Fruit fly (Drosophila melanogaster) whole organism, embryonic: Measurements from ENCODE around the gene IA-2.

Experiments used
- ATbp ChIP-seq: fragments of 200-800 bp; sonication (Bioruptor generic); optimal IDR thresholded peaks from 2 replicates; lab custom pipeline; 2017; ENCODE audit warnings: missing biosample characterization, mild to moderate bottlenecking, missing genetic modification characterization, missing genetic modification reagents
- CG10267 ChIP-seq: fragments of 200-800 bp; sonication (Bioruptor generic); optimal IDR thresholded peaks from 2 replicates; lab custom pipeline; 2018; ENCODE audit warnings: missing biosample characterization, mild to moderate bottlenecking, missing genetic modification characterization, moderate library complexity
- CG10462 ChIP-seq: fragments of 200-800 bp; sonication (Bioruptor generic); optimal IDR thresholded peaks from 2 replicates; lab custom pipeline; 2016; ENCODE audit warnings: missing biosample characterization, missing genetic modification characterization
- CG12942 ChIP-seq: fragments of 200-800 bp; sonication (Bioruptor generic); optimal IDR thresholded peaks from 3 replicates; lab custom pipeline; 2016; ENCODE audit warnings: missing biosample characterization, missing genetic modification characterization
- CG13287 ChIP-seq: fragments of 200-800 bp; sonication (Bioruptor generic); IDR thresholded peaks from 2 replicates; pipeline ENCODE4 v1.3.6; 2022; ENCODE audit warnings: missing biosample characterization, missing genetic modification characterization; ENCODE audit not compliant: partially characterized antibody
- CG13624 ChIP-seq: fragments of 200-800 bp; sonication (Bioruptor generic); optimal IDR thresholded peaks from 2 replicates; lab custom pipeline; 2016; ENCODE audit warnings: missing biosample characterization, missing genetic modification characterization
- CG15514 ChIP-seq: fragments of 200-800 bp; sonication (Bioruptor generic); optimal IDR thresholded peaks from 3 replicates; lab custom pipeline; 2017; ENCODE audit warnings: missing biosample characterization, missing genetic modification characterization, mild to moderate bottlenecking, moderate library complexity, missing genetic modification reagents
- CG15696 ChIP-seq: fragments of 200-800 bp; sonication (Bioruptor generic); optimal IDR thresholded peaks from 2 replicates; lab custom pipeline; 2019; ENCODE audit warnings: missing biosample characterization, mild to moderate bottlenecking, missing genetic modification characterization, moderate library complexity
- CG17612 ChIP-seq: fragments of 200-800 bp; sonication (Bioruptor generic); IDR thresholded peaks from 2 replicates; pipeline ENCODE4 v1.3.6; 2022; ENCODE audit warnings: missing biosample characterization, missing genetic modification characterization
- CG18011 ChIP-seq: fragments of 200-800 bp; sonication (Bioruptor generic); optimal IDR thresholded peaks from 2 replicates; lab custom pipeline; 2017; ENCODE audit warnings: missing biosample characterization, missing genetic modification characterization, mild to moderate bottlenecking, moderate library complexity, missing genotype
- CG18599 ChIP-seq: fragments of 200-800 bp; sonication (Bioruptor generic); optimal IDR thresholded peaks from 3 replicates; lab custom pipeline; 2017; ENCODE audit warnings: missing biosample characterization, missing genetic modification characterization, mild to moderate bottlenecking, moderate library complexity, missing genetic modification reagents
- CG18764 ChIP-seq: fragments of 200-800 bp; sonication (Bioruptor generic); optimal IDR thresholded peaks from 3 replicates; lab custom pipeline; 2016; ENCODE audit warnings: missing biosample characterization, missing genetic modification characterization
- CG2120 ChIP-seq: fragments of 200-800 bp; sonication (Bioruptor generic); optimal IDR thresholded peaks from 3 replicates; lab custom pipeline; 2016; ENCODE audit warnings: missing biosample characterization, missing genetic modification characterization
- CG2129 ChIP-seq: fragments of 200-800 bp; sonication (Bioruptor generic); IDR thresholded peaks from 2 replicates; pipeline ENCODE4 v1.3.6; 2022; ENCODE audit warnings: missing biosample characterization, missing genetic modification characterization; ENCODE audit not compliant: partially characterized antibody
- CG2712 ChIP-seq: fragments of 200-800 bp; optimal IDR thresholded peaks from 3 replicates; lab custom pipeline; 2019; ENCODE audit warnings: missing biosample characterization, mild to moderate bottlenecking, missing genetic modification characterization, moderate library complexity
- CG42726 ChIP-seq: fragments of 200-800 bp; sonication (Bioruptor generic); IDR thresholded peaks from 2 replicates; pipeline ENCODE4 v1.3.6; 2022; ENCODE audit warnings: missing biosample characterization, missing genetic modification characterization; ENCODE audit not compliant: partially characterized antibody
- CG4617 ChIP-seq: fragments of 200-800 bp; sonication (Bioruptor generic); optimal IDR thresholded peaks from 3 replicates; lab custom pipeline; 2016; ENCODE audit warnings: missing biosample characterization, missing genetic modification characterization, borderline replicate concordance
- CG4707 ChIP-seq: fragments of 200-800 bp; sonication (Bioruptor generic); optimal IDR thresholded peaks from 2 replicates; lab custom pipeline; 2018; ENCODE audit warnings: missing biosample characterization, mild to moderate bottlenecking, missing genetic modification characterization, moderate library complexity
- CG6654 ChIP-seq: fragments of 200-800 bp; sonication (Bioruptor generic); optimal IDR thresholded peaks from 2 replicates; lab custom pipeline; 2017; ENCODE audit warnings: missing biosample characterization, mild to moderate bottlenecking, missing genetic modification characterization
- CG6683 ChIP-seq: fragments of 200-800 bp; sonication (Bioruptor generic); optimal IDR thresholded peaks from 2 replicates; lab custom pipeline; 2017; ENCODE audit warnings: missing biosample characterization, mild to moderate bottlenecking, missing genetic modification characterization, missing genetic modification reagents
- CG6791 ChIP-seq: fragments of 200-800 bp; sonication (Bioruptor generic); IDR thresholded peaks from 3 replicates; pipeline ENCODE4 v1.3.6; 2022; ENCODE audit warnings: missing biosample characterization, missing genetic modification characterization; ENCODE audit not compliant: partially characterized antibody
- CG6854 ChIP-seq: fragments of 200-800 bp; sonication (Bioruptor generic); optimal IDR thresholded peaks from 3 replicates; lab custom pipeline; 2017; ENCODE audit warnings: missing biosample characterization, mild to moderate bottlenecking, missing genetic modification characterization
- CG7987 ChIP-seq: fragments of 200-800 bp; sonication (Bioruptor generic); optimal IDR thresholded peaks from 2 replicates; lab custom pipeline; 2018; ENCODE audit warnings: missing biosample characterization, mild to moderate bottlenecking, missing genetic modification characterization, moderate library complexity
- CG8388 ChIP-seq: fragments of 200-800 bp; sonication (Bioruptor generic); optimal IDR thresholded peaks from 2 replicates; lab custom pipeline; 2019; ENCODE audit warnings: missing biosample characterization, mild to moderate bottlenecking, missing genetic modification characterization, moderate library complexity
- CG8924 ChIP-seq: fragments of 200-800 bp; optimal IDR thresholded peaks from 3 replicates; lab custom pipeline; 2019; ENCODE audit warnings: missing biosample characterization, mild to moderate bottlenecking, missing genetic modification characterization, moderate library complexity
- CG8944 ChIP-seq: fragments of 200-800 bp; sonication (Bioruptor generic); optimal IDR thresholded peaks from 3 replicates; lab custom pipeline; 2016; ENCODE audit warnings: missing biosample characterization, missing genetic modification characterization
- Hr51 ChIP-seq, 2 experiments: fragments of 200-800 bp; sonication (Bioruptor generic); optimal IDR thresholded peaks; 2 replicates in 1 of 2; 3 replicates in 1 of 2; lab custom pipeline; 2016 to 2018; ENCODE audit warnings: missing biosample characterization in 2 of 2, missing genetic modification characterization in 2 of 2, mild to moderate bottlenecking in 1 of 2, moderate library complexity in 1 of 2
- MTF-1 ChIP-seq: fragments of 200-800 bp; sonication (Bioruptor generic); optimal IDR thresholded peaks from 2 replicates; lab custom pipeline; 2018; ENCODE audit warnings: missing biosample characterization, mild to moderate bottlenecking, missing genetic modification characterization, borderline replicate concordance
- Max ChIP-seq: fragments of 200-800 bp; sonication (Bioruptor generic); optimal IDR thresholded peaks from 2 replicates; lab custom pipeline; 2016; ENCODE audit warnings: missing biosample characterization, mild to moderate bottlenecking, missing genetic modification characterization
- Mes4 ChIP-seq: fragments of 200-800 bp; sonication (Bioruptor generic); optimal IDR thresholded peaks from 2 replicates; lab custom pipeline; 2016; ENCODE audit warnings: missing biosample characterization, missing genetic modification characterization
- Myb ChIP-seq: fragments of 200-800 bp; sonication (Bioruptor generic); optimal IDR thresholded peaks from 2 replicates; lab custom pipeline; 2016; ENCODE audit warnings: missing biosample characterization, missing genetic modification characterization
- NK7.1 ChIP-seq: fragments of 200-800 bp; sonication (Bioruptor generic); optimal IDR thresholded peaks from 3 replicates; lab custom pipeline; 2016; ENCODE audit warnings: missing biosample characterization, missing genetic modification characterization
- Neu2 ChIP-seq: fragments of 200-800 bp; sonication (Bioruptor generic); optimal IDR thresholded peaks from 3 replicates; lab custom pipeline; 2016; ENCODE audit warnings: missing biosample characterization, missing genetic modification characterization, borderline replicate concordance
- Pdp1 ChIP-seq, 2 experiments: fragments of 200-800 bp; sonication (Bioruptor generic); optimal IDR thresholded peaks; 3 replicates each; lab custom pipeline; 2016; ENCODE audit warnings: missing biosample characterization in 2 of 2, missing genetic modification characterization in 2 of 2, mild to moderate bottlenecking in 1 of 2, moderate library complexity in 1 of 2
- Six4 ChIP-seq: fragments of 200-800 bp; sonication (Bioruptor generic); optimal IDR thresholded peaks from 2 replicates; lab custom pipeline; 2016; ENCODE audit warnings: missing biosample characterization, missing genetic modification characterization
- Usf ChIP-seq: fragments of 200-800 bp; sonication (Bioruptor generic); optimal IDR thresholded peaks from 2 replicates; lab custom pipeline; 2017; ENCODE audit warnings: missing genotype, missing biosample characterization, missing genetic modification characterization
- chif ChIP-seq, 2 experiments: fragments of 200-800 bp; sonication (Bioruptor generic); optimal IDR thresholded peaks; 3 replicates each; lab custom pipeline; 2016; ENCODE audit warnings: missing biosample characterization in 2 of 2, missing genetic modification characterization in 2 of 2
- croc ChIP-seq: fragments of 200-800 bp; sonication (Bioruptor generic); conservative IDR thresholded peaks from 3 replicates; pipeline ENCODE4 v1.3.6; 2022; ENCODE audit warnings: missing biosample characterization, missing genetic modification characterization
- cwo ChIP-seq: fragments of 200-800 bp; sonication (Bioruptor generic); optimal IDR thresholded peaks from 3 replicates; lab custom pipeline; 2017; ENCODE audit warnings: missing biosample characterization, missing genetic modification characterization, mild to moderate bottlenecking, moderate library complexity, missing genetic modification reagents
- dm ChIP-seq: fragments of 200-800 bp; sonication (Bioruptor generic); optimal IDR thresholded peaks from 3 replicates; lab custom pipeline; 2016; ENCODE audit warnings: missing biosample characterization, missing genetic modification characterization
- emc ChIP-seq: fragments of 200-800 bp; sonication (Bioruptor generic); optimal IDR thresholded peaks from 2 replicates; lab custom pipeline; 2016; ENCODE audit warnings: missing biosample characterization, missing genetic modification characterization
- h ChIP-seq: fragments of >200 bp; optimal IDR thresholded peaks from 2 replicates; lab custom pipeline; 2017
- kay ChIP-seq: fragments of 200-800 bp; sonication (Bioruptor generic); optimal IDR thresholded peaks from 2 replicates; lab custom pipeline; 2016; ENCODE audit warnings: missing biosample characterization, missing genetic modification characterization
- klu ChIP-seq: fragments of 200-800 bp; sonication (Bioruptor generic); IDR thresholded peaks from 2 replicates; pipeline ENCODE4 v1.3.6; 2022; ENCODE audit warnings: missing biosample characterization, missing genetic modification characterization
- pfk ChIP-seq: fragments of 200-800 bp; sonication (Bioruptor generic); optimal IDR thresholded peaks from 2 replicates; lab custom pipeline; 2018; ENCODE audit warnings: missing biosample characterization, mild to moderate bottlenecking, missing genetic modification characterization, moderate library complexity
- prd ChIP-seq, 3 experiments: fragments of >200 bp in 2 of 3; fragments of 200-800 bp in 1 of 3; sonication (Bioruptor generic) in 1 of 3; optimal IDR thresholded peaks in 2 of 3; IDR thresholded peaks in 1 of 3; 2 replicates in 2 of 3; 3 replicates in 1 of 3; pipeline versions ENCODE4 v1.3.6 to Lab custom; 2017 to 2022; ENCODE audit warnings: missing biosample characterization in 1 of 3, missing genetic modification characterization in 1 of 3
- repo ChIP-seq: fragments of 200-800 bp; sonication (Bioruptor generic); optimal IDR thresholded peaks from 2 replicates; lab custom pipeline; 2016; ENCODE audit warnings: missing biosample characterization, missing genetic modification characterization
- sisA ChIP-seq: fragments of 200-800 bp; sonication (Bioruptor generic); IDR thresholded peaks from 2 replicates; pipeline ENCODE4 v1.3.6; 2022; ENCODE audit warnings: missing biosample characterization, missing genetic modification characterization
- tgo ChIP-seq: fragments of 200-800 bp; sonication (Bioruptor generic); IDR thresholded peaks from 3 replicates; pipeline ENCODE4 v1.3.6; 2022; ENCODE audit warnings: missing biosample characterization, missing genetic modification characterization
- wdn ChIP-seq: fragments of 200-800 bp; sonication (Bioruptor generic); IDR thresholded peaks from 2 replicates; pipeline ENCODE4 v1.3.6; 2022; ENCODE audit warnings: missing biosample characterization, missing genetic modification characterization

Gene IA-2

DNA sequence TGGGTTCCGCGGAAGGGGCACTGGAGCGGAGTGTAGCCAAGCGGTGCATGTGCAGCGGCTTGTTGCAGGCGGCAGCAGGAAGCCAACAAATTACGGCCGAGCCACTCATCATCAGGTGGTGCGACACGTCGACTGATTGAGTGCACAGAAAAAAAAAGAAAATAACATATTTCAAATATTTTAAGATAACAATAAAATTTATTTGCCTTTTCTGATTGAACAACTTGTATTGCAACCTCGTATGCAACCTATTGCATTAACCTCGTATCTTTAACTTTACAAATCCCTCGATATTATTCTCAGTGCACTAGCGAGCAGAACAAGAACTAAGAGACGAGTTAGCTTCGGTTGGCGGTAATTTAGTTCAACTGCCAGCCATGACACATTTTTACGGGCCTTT lies 22.5 kb upstream of the IA-2 start (continued):
- TF ChIP-seq pfk (no peak), NK7.1 (GFP tag; lab: Kevin White, UChicago) (no peak), CG2129 (no peak), kay (GFP tag; lab: Kevin White, UChicago) (no peak), CG7987 (GFP tag; lab: Kevin White, UChicago) (no peak), CG6791 (no peak), tgo (GFP tag; lab: Robert Waterston, UW) (no peak), croc (GFP tag; lab: Robert Waterston, UW) (no peak; the same call in 1 of the 3 replicates), klu (GFP tag; lab: Robert Waterston, UW) (no peak), Usf (no peak), cwo (no peak), wdn (no peak), CG18011 (GFP tag; lab: Kevin White, UChicago) (no peak), CG13624 (GFP tag; lab: Kevin White, UChicago) (no peak), CG17612 (GFP tag; lab: Robert Waterston, UW) (no peak), CG4617 (GFP tag; lab: Kevin White, UChicago) (no peak), Hr51 (GFP tag; optimal IDR thresholded peaks at IDR 0.05; lab: Kevin White, UChicago) (no peak), CG13287 (GFP tag; lab: Robert Waterston, UW) (no peak), Myb (GFP tag; lab: Kevin White, UChicago) (no peak), CG10462 (GFP tag; lab: Kevin White, UChicago) (no peak), CG10267 (tag; lab: Kevin White, UChicago) (peak; percentile 15), CG8944 (GFP tag; lab: Kevin White, UChicago) (no peak), CG6654 (GFP tag; lab: Kevin White, UChicago) (no peak), CG8388 (GFP tag; lab: Kevin White, UChicago) (peak; percentile 55), sisA (GFP tag; lab: Robert Waterston, UW) (peak; percentile 36; the same call in 1 of the 2 replicates), CG18764 (GFP tag; lab: Kevin White, UChicago) (no peak), repo (GFP tag; lab: Kevin White, UChicago) (no peak), CG12942 (GFP tag; lab: Kevin White, UChicago) (no peak), CG18599 (GFP tag; lab: Kevin White, UChicago) (peak; percentile 29), h (lab: Kevin White, UChicago) (no peak), Mes4 (no peak), CG2712 (tag; lab: Kevin White, UChicago) (peak; percentile 60), Six4 (GFP tag; lab: Kevin White, UChicago) (no peak), CG6854 (GFP tag; lab: Kevin White, UChicago) (no peak), CG42726 (GFP tag; lab: Robert Waterston, UW) (no peak), emc (GFP tag; lab: Kevin White, UChicago) (no peak), CG15514 (no peak), CG15696 (peak; percentile 37), chif (GFP tag; optimal IDR thresholded peaks at IDR 0.05; lab: Kevin White, UChicago) (peak; percentile 20 to 31), CG2120 (GFP tag; lab: Kevin White, UChicago) (no peak), CG4707 (GFP tag; lab: Kevin White, UChicago) (no peak), ATbp (peak; percentile 16), CG8924 (peak; percentile 11), prd (optimal IDR thresholded peaks at IDR 0.05; lab: Kevin White, UChicago) (no peak), prd (GFP tag; IDR thresholded peaks at IDR 0.05; lab: Robert Waterston, UW) (peak; percentile 73; the same call in 2 of the 3 replicates), Max (GFP tag; lab: Kevin White, UChicago) (no peak), CG6683 (GFP tag; lab: Kevin White, UChicago) (no peak), MTF-1 (GFP tag; lab: Kevin White, UChicago) (no peak), Neu2 (no peak), dm (GFP tag; lab: Kevin White, UChicago) (no peak), Pdp1 (GFP tag; optimal IDR thresholded peaks at IDR 0.05; lab: Kevin White, UChicago) (no peak)
